Worm (Caenorhabditis elegans): Measurements from ENCODE around the gene F36D3.4.

ce11 chrV:16497504-16497903 lies 20.0 kb downstream of the F36D3.4 start, which contains the start of gene srh-136:
- TF ChIP-seq hmg-4 (GFP tag; optimal IDR thresholded peaks at IDR 0.05), result no peak
- TF ChIP-seq ama-1 (optimal IDR thresholded peaks at IDR 0.05), result no peak
- TF ChIP-seq ets-7 (tag; optimal IDR thresholded peaks at IDR 0.05), result no peak
- TF ChIP-seq B0310.2 (tag; optimal IDR thresholded peaks at IDR 0.05), result no peak
- TF ChIP-seq ceh-13 (GFP tag; optimal IDR thresholded peaks at IDR 0.05), result no peak

All from whole organism, early embryonic.